Fruit fly (Drosophila melanogaster): Measurements from ENCODE around the gene CG2955.

- TF ChIP-seq Pif1B (GFP tag; optimal IDR thresholded peaks at IDR 0.05): no peak
- no peak for TF ChIP-seq CG10348 (GFP tag; IDR thresholded peaks at IDR 0.05)
- no peak for TF ChIP-seq gl (tag; optimal IDR thresholded peaks at IDR 0.05)
- TF ChIP-seq Snoo (tag; optimal IDR thresholded peaks at IDR 0.05): no peak
- TF ChIP-seq Ets98B (GFP tag; IDR thresholded peaks at IDR 0.05): no peak
Observed at dm6 chr2L:4195672-4196281, 46.7 kb downstream of the CG2955 start.

Data from whole organism, pupa.